Worm (Caenorhabditis elegans): ENCODE results near the gene pqn-71.

DNA sequence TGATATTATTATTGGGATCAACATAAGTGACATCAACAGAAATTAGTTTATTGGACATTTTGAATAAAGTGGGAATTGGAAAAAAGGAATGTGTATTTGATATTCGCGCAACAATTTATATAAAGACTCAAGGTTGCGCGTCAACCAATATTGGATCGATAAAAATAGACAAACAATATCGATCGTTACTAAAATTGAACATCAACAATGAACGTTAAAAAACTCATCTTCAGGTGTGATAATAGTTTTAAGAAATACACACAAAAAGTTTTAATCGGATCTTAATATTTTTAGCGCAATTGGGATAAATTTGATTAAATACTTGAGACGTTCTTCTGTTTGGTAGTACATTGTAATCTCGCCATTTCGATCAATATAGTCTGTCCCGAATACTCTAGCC lies 41.9 kb upstream of the pqn-71 start, which contains the start of gene fbxa-104:
- TF ChIP-seq egrh-3 (GFP tag; IDR thresholded peaks at IDR 0.05) (no peak), hlh-26 (GFP tag; conservative IDR thresholded peaks at IDR 0.05) (no peak), pbrm-1 (GFP tag; IDR thresholded peaks at IDR 0.05) (no peak), nfya-1 (tag; optimal IDR thresholded peaks at IDR 0.05; ENCODE audit: borderline replicate concordance, insufficient read depth) (no peak), cebp-2 (GFP tag; IDR thresholded peaks at IDR 0.05) (no peak), ama-1 (optimal IDR thresholded peaks at IDR 0.05) (no peak), ama-1 (GFP tag; optimal IDR thresholded peaks at IDR 0.05) (no peak), snpc-4 (GFP tag; optimal IDR thresholded peaks at IDR 0.05) (no peak), snpc-4 (tag; optimal IDR thresholded peaks at IDR 0.05) (no peak), C17E4.6 (GFP tag; IDR thresholded peaks at IDR 0.05) (no peak), unc-130 (GFP tag; optimal IDR thresholded peaks at IDR 0.05) (no peak), chd-7 (tag; optimal IDR thresholded peaks at IDR 0.05) (no peak), ztf-22 (GFP tag; optimal IDR thresholded peaks at IDR 0.05) (no peak), Y95B8A.8 (GFP tag; IDR thresholded peaks at IDR 0.05) (no peak)

All from whole organism, young adult.